Fruit fly (Drosophila melanogaster) whole organism, pupa: ENCODE data around the gene CG13126.
A peak's percentile ranks its signal among the peaks of the same experiment; 100 is the strongest.

ENCODE experiments used
- CG10348 ChIP-seq: fragments of 200-800 bp; sonication (Bioruptor generic); IDR thresholded peaks from 2 replicates; pipeline ENCODE4 v1.3.6; 2022; ENCODE audit warnings: missing biosample characterization, missing genetic modification characterization
- CG12605 ChIP-seq: fragments of 200-800 bp; sonication (Bioruptor generic); IDR thresholded peaks from 2 replicates; pipeline ENCODE4 v1.3.6; 2022; ENCODE audit warnings: missing biosample characterization, missing genetic modification characterization
- CG13204 ChIP-seq: fragments of 200-800 bp; sonication (Bioruptor generic); optimal IDR thresholded peaks from 2 replicates; lab custom pipeline; 2018; ENCODE audit warnings: missing biosample characterization, mild to moderate bottlenecking, missing genetic modification characterization, moderate library complexity
- CG14655 ChIP-seq: fragments of 200-800 bp; sonication (Bioruptor generic); optimal IDR thresholded peaks from 3 replicates; lab custom pipeline; 2017; ENCODE audit warnings: mild to moderate bottlenecking, missing biosample characterization, missing genetic modification reagents, missing genetic modification characterization
- CG15710 ChIP-seq: fragments of 200-800 bp; sonication (Bioruptor generic); optimal IDR thresholded peaks from 2 replicates; lab custom pipeline; 2018; ENCODE audit warnings: missing biosample characterization, mild to moderate bottlenecking, missing genetic modification characterization, moderate library complexity
- CG17806 ChIP-seq: fragments of 200-800 bp; sonication (Bioruptor generic); optimal IDR thresholded peaks from 2 replicates; lab custom pipeline; 2018; ENCODE audit warnings: missing biosample characterization, mild to moderate bottlenecking, missing genetic modification characterization, moderate library complexity
- CG32121 ChIP-seq: fragments of 200-800 bp; sonication (Bioruptor generic); IDR thresholded peaks from 2 replicates; pipeline ENCODE4 v1.3.6; 2022; ENCODE audit warnings: missing biosample characterization, missing genetic modification characterization
- CG34367 ChIP-seq: fragments of 200-800 bp; sonication (Bioruptor generic); optimal IDR thresholded peaks from 2 replicates; lab custom pipeline; 2018; ENCODE audit warnings: missing biosample characterization, mild to moderate bottlenecking, missing genetic modification characterization
- CG4496 ChIP-seq: fragments of 200-800 bp; sonication (Bioruptor generic); IDR thresholded peaks from 3 replicates; pipeline ENCODE4 v1.3.6; 2022; ENCODE audit warnings: missing biosample characterization, missing genetic modification characterization
- CG8159 ChIP-seq: fragments of 200-800 bp; sonication (Bioruptor generic); optimal IDR thresholded peaks from 3 replicates; lab custom pipeline; 2018; ENCODE audit warnings: missing biosample characterization, mild to moderate bottlenecking, missing genetic modification characterization, moderate library complexity
- CG8301 ChIP-seq: fragments of 200-800 bp; sonication (Bioruptor generic); optimal IDR thresholded peaks from 2 replicates; lab custom pipeline; 2018; ENCODE audit warnings: missing biosample characterization, mild to moderate bottlenecking, missing genetic modification characterization
- CG9948 ChIP-seq: fragments of 200-800 bp; sonication (Bioruptor generic); optimal IDR thresholded peaks from 2 replicates; lab custom pipeline; 2018; ENCODE audit warnings: missing biosample characterization, mild to moderate bottlenecking, missing genetic modification characterization, moderate library complexity
- D1 ChIP-seq: fragments of 200-800 bp; sonication (Bioruptor generic); optimal IDR thresholded peaks from 2 replicates; lab custom pipeline; 2018; ENCODE audit warnings: missing biosample characterization, mild to moderate bottlenecking, missing genetic modification characterization, moderate library complexity
- EcR ChIP-seq: fragments of 200-800 bp; sonication (Bioruptor generic); optimal IDR thresholded peaks from 3 replicates; lab custom pipeline; 2019; ENCODE audit warnings: missing biosample characterization, missing genetic modification characterization, mild to moderate bottlenecking, moderate library complexity, missing genetic modification reagents
- Ets98B ChIP-seq: fragments of 200-800 bp; sonication (Bioruptor generic); IDR thresholded peaks from 2 replicates; pipeline ENCODE4 v1.3.6; 2022; ENCODE audit warnings: missing biosample characterization, missing genetic modification characterization
- Pif1A ChIP-seq: fragments of 200-800 bp; sonication (Bioruptor generic); optimal IDR thresholded peaks from 3 replicates; lab custom pipeline; 2016; ENCODE audit warnings: missing biosample characterization, missing genetic modification characterization
- Pif1B ChIP-seq: fragments of 200-800 bp; sonication (Bioruptor generic); optimal IDR thresholded peaks from 3 replicates; lab custom pipeline; 2016; ENCODE audit warnings: missing biosample characterization, missing genetic modification characterization
- Snoo ChIP-seq: fragments of 200-800 bp; sonication (Bioruptor generic); optimal IDR thresholded peaks from 3 replicates; lab custom pipeline; 2017; ENCODE audit warnings: missing biosample characterization, mild to moderate bottlenecking, missing genetic modification characterization, inconsistent platforms
- fd96Ca ChIP-seq: fragments of 200-800 bp; sonication (Bioruptor generic); IDR thresholded peaks from 3 replicates; pipeline ENCODE4 v1.3.6; 2022; ENCODE audit warnings: missing biosample characterization, missing genetic modification characterization
- gl ChIP-seq: fragments of 200-800 bp; sonication (Bioruptor generic); optimal IDR thresholded peaks from 2 replicates; lab custom pipeline; 2018; ENCODE audit warnings: missing biosample characterization, mild to moderate bottlenecking, missing genetic modification characterization
- rn ChIP-seq: fragments of 200-800 bp; sonication (Bioruptor generic); IDR thresholded peaks from 2 replicates; pipeline ENCODE4 v1.3.6; 2022; ENCODE audit warnings: missing biosample characterization, missing genetic modification characterization

CG13126 gene

dm6 chr2L:9989846-9990506, 36.0 kb upstream of the CG13126 start:
- TF ChIP-seq CG34367: peak; percentile 9
- no peak for TF ChIP-seq Pif1B (GFP tag; lab: Kevin White, UChicago)
- no peak for TF ChIP-seq CG14655 (GFP tag; lab: Kevin White, UChicago)
- no peak for TF ChIP-seq gl (tag; lab: Kevin White, UChicago)
- no peak for TF ChIP-seq CG10348 (GFP tag; lab: Robert Waterston, UW)
- no peak for TF ChIP-seq CG8301 (tag; lab: Kevin White, UChicago)
- no peak for TF ChIP-seq EcR (GFP tag; lab: Kevin White, UChicago)
- TF ChIP-seq Ets98B (GFP tag; lab: Robert Waterston, UW): no peak
- peak; percentile 32 for TF ChIP-seq CG9948
- TF ChIP-seq CG17806 (tag; lab: Kevin White, UChicago): peak; percentile 48
- no peak for TF ChIP-seq CG32121 (GFP tag; lab: Robert Waterston, UW)
- TF ChIP-seq Snoo (tag; lab: Kevin White, UChicago): peak; percentile 47
- TF ChIP-seq CG12605 (GFP tag; lab: Robert Waterston, UW): no peak
- TF ChIP-seq CG13204 (GFP tag; lab: Kevin White, UChicago): no peak
- no peak for TF ChIP-seq rn (GFP tag; lab: Robert Waterston, UW)
- TF ChIP-seq CG4496 (GFP tag; lab: Robert Waterston, UW): no peak
- peak; percentile 65 for TF ChIP-seq CG8159
- peak; percentile 20 for TF ChIP-seq Pif1A (GFP tag; lab: Kevin White, UChicago)
- no peak for TF ChIP-seq D1 (tag; lab: Kevin White, UChicago)
- TF ChIP-seq fd96Ca (GFP tag; lab: Robert Waterston, UW): no peak
- peak; percentile 25 for TF ChIP-seq CG15710 (tag; lab: Kevin White, UChicago)

- TF ChIP-seq Ets98B (GFP tag; lab: Robert Waterston, UW) (no peak), CG32121 (GFP tag; lab: Robert Waterston, UW) (no peak), rn (GFP tag; lab: Robert Waterston, UW) (no peak), CG8159 (no peak), Pif1B (GFP tag; lab: Kevin White, UChicago) (no peak), CG34367 (no peak), fd96Ca (GFP tag; lab: Robert Waterston, UW) (no peak), CG15710 (tag; lab: Kevin White, UChicago) (no peak), CG9948 (no peak), CG12605 (GFP tag; lab: Robert Waterston, UW) (no peak), gl (tag; lab: Kevin White, UChicago) (no peak), CG17806 (tag; lab: Kevin White, UChicago) (no peak), CG10348 (GFP tag; lab: Robert Waterston, UW) (no peak), CG8301 (tag; lab: Kevin White, UChicago) (no peak), Pif1A (GFP tag; lab: Kevin White, UChicago) (no peak), CG13204 (GFP tag; lab: Kevin White, UChicago) (no peak), CG4496 (GFP tag; lab: Robert Waterston, UW) (no peak), EcR (GFP tag; lab: Kevin White, UChicago) (no peak), D1 (tag; lab: Kevin White, UChicago) (no peak), Snoo (tag; lab: Kevin White, UChicago) (no peak)
Measured at dm6 chr2L:9989275-9989674, 35.3 kb upstream of the CG13126 start.

- no peak for TF ChIP-seq CG8159
- TF ChIP-seq EcR (GFP tag; lab: Kevin White, UChicago): peak; percentile 86
- TF ChIP-seq, all 21 proteins: peak for 1
Measured at dm6 chr2L:9988201-9988990, 34.4 kb upstream of the CG13126 start.

- TF ChIP-seq CG10348 (GFP tag; lab: Robert Waterston, UW) (0 out of 2 replicates have a peak, but pooled peaks have one; percentile 28), CG4496 (GFP tag; lab: Robert Waterston, UW) (peak; percentile 95), CG9948 (peak; percentile 92), CG8301 (tag; lab: Kevin White, UChicago) (peak; percentile 92), Snoo (tag; lab: Kevin White, UChicago) (peak; percentile 81), CG32121 (GFP tag; lab: Robert Waterston, UW) (peak; percentile 89), rn (GFP tag; lab: Robert Waterston, UW) (peak; percentile 90), Pif1B (GFP tag; lab: Kevin White, UChicago) (peak; percentile 95), D1 (tag; lab: Kevin White, UChicago) (peak; percentile 45), CG14655 (GFP tag; lab: Kevin White, UChicago) (peak; percentile 94), EcR (GFP tag; lab: Kevin White, UChicago) (peak; percentile 76), CG8159 (peak; percentile 93), fd96Ca (GFP tag; lab: Robert Waterston, UW) (peak; percentile 97), CG17806 (tag; lab: Kevin White, UChicago) (peak; percentile 94), Pif1A (GFP tag; lab: Kevin White, UChicago) (peak; percentile 93), gl (tag; lab: Kevin White, UChicago) (peak; percentile 92), CG34367 (peak; percentile 92), CG12605 (GFP tag; lab: Robert Waterston, UW) (peak; percentile 90), Ets98B (GFP tag; lab: Robert Waterston, UW) (peak; percentile 95), CG13204 (GFP tag; lab: Kevin White, UChicago) (peak; percentile 89), CG15710 (tag; lab: Kevin White, UChicago) (peak; percentile 94)
- TF ChIP-seq, all 21 proteins: peak for 21
Measured at dm6 chr2L:9986402-9987350, 32.7 kb upstream of the CG13126 start.
